Worm (Caenorhabditis elegans) whole organism, L4/young adult: ENCODE data around the gene W03G11.3.

Experiments used
- W03F9.2 ChIP-seq: fragments of 150-350 bp; optimal IDR thresholded peaks from 2 replicates; lab custom pipeline; 2014; ENCODE audit warnings: missing biosample characterization, missing genetic modification characterization
- dao-5 ChIP-seq: sonication (generic microtip); optimal IDR thresholded peaks from 2 replicates; lab custom pipeline; 2016; ENCODE audit warnings: missing genotype, missing genetic modification characterization, moderate library complexity, missing compliant biosample characterization

DNA sequence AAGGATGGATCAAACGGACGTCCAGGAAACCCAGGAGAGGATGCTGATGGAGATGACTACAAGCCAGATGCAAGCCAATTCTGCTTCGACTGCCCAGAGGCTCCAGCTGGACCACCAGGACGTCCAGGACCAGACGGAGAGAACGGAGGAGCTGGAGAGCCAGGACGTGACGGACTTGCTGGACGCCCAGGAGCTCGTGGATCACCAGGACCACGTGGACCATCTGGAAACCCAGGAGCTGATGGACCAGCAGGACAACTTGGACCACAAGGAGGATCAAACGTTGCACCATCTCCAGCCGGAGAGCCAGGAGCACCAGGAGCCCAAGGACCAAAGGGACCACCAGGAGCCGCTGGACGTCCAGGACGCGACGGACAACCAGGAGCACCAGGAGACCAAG lies 1.8 kb upstream of the W03G11.3 start:
- TF ChIP-seq W03F9.2 = no peak
- no peak for TF ChIP-seq dao-5 (tag; lab: Kevin White, UChicago)
